Fruit fly (Drosophila melanogaster): ENCODE results near the gene Toll-9.
A peak's percentile ranks its signal among the peaks of the same experiment; 100 is the strongest.

DNA sequence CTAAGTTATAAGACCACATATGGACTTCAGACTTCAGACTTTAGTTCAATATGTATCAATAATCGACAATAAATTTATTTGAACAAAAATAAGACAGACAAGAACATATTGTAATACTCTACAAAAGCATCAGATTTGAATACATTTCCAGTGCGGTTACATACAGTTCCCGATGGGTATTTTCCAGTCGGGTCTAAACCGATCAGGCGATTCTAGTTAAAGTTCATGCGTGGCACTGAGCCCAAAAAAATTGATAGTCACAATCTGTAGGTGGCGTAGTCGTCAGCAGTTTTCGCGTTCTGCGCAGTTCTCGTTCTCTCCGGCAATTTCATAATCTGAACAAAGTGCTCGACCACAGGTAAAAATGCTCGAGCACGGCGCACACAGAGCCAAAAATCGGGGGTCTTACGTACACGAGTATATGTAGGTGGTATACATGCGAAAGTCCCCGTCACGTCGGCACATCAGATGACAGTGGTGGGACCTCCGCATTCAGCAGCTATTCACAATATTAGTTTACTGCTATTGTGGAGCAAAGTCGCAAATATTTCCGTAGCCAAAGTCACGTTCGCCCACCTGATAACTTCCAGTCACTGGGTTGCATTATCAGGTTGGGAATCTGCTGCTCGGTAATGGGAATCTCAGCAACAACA is 28.9 kb upstream of the Toll-9 start:
- TF ChIP-seq CG15336 (GFP tag; IDR thresholded peaks at IDR 0.05) (no peak), spab (GFP tag; optimal IDR thresholded peaks at IDR 0.05) (no peak), CG31627 (GFP tag; optimal IDR thresholded peaks at IDR 0.05) (no peak), lz (GFP tag; optimal IDR thresholded peaks at IDR 0.05) (peak; percentile 14), CG11902 (GFP tag; optimal IDR thresholded peaks at IDR 0.05) (no peak), pdm3 (GFP tag; optimal IDR thresholded peaks at IDR 0.05) (no peak), CG11294 (GFP tag; IDR thresholded peaks at IDR 0.05) (no peak)
